Worm (Caenorhabditis elegans) whole organism, L4 larva: ENCODE results near the gene srh-276.

Experiments used
- D1046.2 ChIP-seq: fragments of 200-800 bp; sonication (Bioruptor generic); IDR thresholded peaks from 2 replicates; pipeline ENCODE4 v1.3.6; 2022; ENCODE audit warnings: missing genetic modification characterization, missing compliant biosample characterization
- F44E2.7 ChIP-seq: fragments of 200-800 bp; sonication (Bioruptor generic); IDR thresholded peaks from 2 replicates; pipeline ENCODE4 v2.1.2; 2022; ENCODE audit warnings: missing genetic modification characterization, missing compliant biosample characterization
- T26A8.4 ChIP-seq: fragments of 200-800 bp; sonication (Bioruptor generic); IDR thresholded peaks from 2 replicates; pipeline ENCODE4 v1.3.6; 2022; ENCODE audit warnings: missing genetic modification characterization, missing compliant biosample characterization
- aha-1 ChIP-seq: fragments of 150-350 bp; peaks from one replicate; lab custom pipeline; 2014; ENCODE audit warnings: missing biosample characterization, missing genetic modification characterization
- arid-1 ChIP-seq: fragments of 200-800 bp; sonication (Bioruptor generic); conservative IDR thresholded peaks from 2 replicates; pipeline ENCODE4 v1.3.6; 2022; ENCODE audit warnings: missing genetic modification reagents, missing genetic modification characterization, missing compliant biosample characterization
- attf-4 ChIP-seq: sonication (generic microtip); optimal IDR thresholded peaks from 3 replicates; lab custom pipeline; 2017; ENCODE audit warnings: missing biosample characterization, missing genetic modification characterization
- ceh-28 ChIP-seq: fragments of 150-350 bp; optimal IDR thresholded peaks from 2 replicates; lab custom pipeline; 2014; ENCODE audit warnings: missing biosample characterization, missing genetic modification reagents, missing genetic modification characterization
- ceh-82 ChIP-seq: sonication (generic microtip); optimal IDR thresholded peaks from 2 replicates; lab custom pipeline; 2017; ENCODE audit warnings: missing biosample characterization, missing genetic modification characterization
- ces-1 ChIP-seq: fragments of 150-350 bp; sonication (generic microtip); optimal IDR thresholded peaks from 4 replicates; lab custom pipeline; 2014; ENCODE audit warnings: missing biosample characterization, missing genetic modification reagents, missing genetic modification characterization
- daf-16 ChIP-seq, 3 experiments: sonication (generic microtip); optimal IDR thresholded peaks; 2 replicates each; lab custom pipeline; 2016 to 2017; ENCODE audit warnings: missing genetic modification characterization in 3 of 3, missing genetic modification reagents in 3 of 3, mild to moderate bottlenecking in 2 of 3, missing compliant biosample characterization in 2 of 3, missing biosample characterization in 1 of 3, moderate library complexity in 1 of 3
- daf-19 ChIP-seq: fragments of 200-800 bp; sonication (Bioruptor generic); conservative IDR thresholded peaks from 2 replicates; pipeline ENCODE4 v1.3.6; 2022; ENCODE audit warnings: missing genetic modification characterization, missing compliant biosample characterization
- dmd-6 ChIP-seq: fragments of 200-800 bp; sonication (Bioruptor generic); IDR thresholded peaks from 2 replicates; pipeline ENCODE4 v1.3.6; 2022; ENCODE audit warnings: missing genetic modification reagents, missing genetic modification characterization, missing compliant biosample characterization
- dmd-9 ChIP-seq: fragments of 200-800 bp; sonication (Bioruptor generic); IDR thresholded peaks from 2 replicates; pipeline ENCODE4 v1.3.6; 2022; ENCODE audit warnings: missing genetic modification reagents, missing genetic modification characterization, missing compliant biosample characterization
- dve-1 ChIP-seq: sonication (generic microtip); optimal IDR thresholded peaks from 2 replicates; lab custom pipeline; 2017; ENCODE audit warnings: antibody characterized with exemption, mild to moderate bottlenecking, missing genetic modification characterization, missing compliant biosample characterization; ENCODE audit not compliant: insufficient read depth
- egl-27 ChIP-seq: sonication (generic microtip); optimal IDR thresholded peaks from 3 replicates; lab custom pipeline; 2017; ENCODE audit warnings: missing biosample characterization, missing genetic modification reagents, missing genetic modification characterization
- hif-1 ChIP-seq, 2 experiments: sonication (generic microtip); optimal IDR thresholded peaks; 2 replicates each; lab custom pipeline; 2016 to 2017; ENCODE audit warnings: missing compliant biosample characterization in 2 of 2, missing genetic modification characterization in 2 of 2, missing genetic modification reagents in 2 of 2, missing genotype in 2 of 2, mild to moderate bottlenecking in 1 of 2
- hlh-30 ChIP-seq: sonication (generic microtip); optimal IDR thresholded peaks from 2 replicates; lab custom pipeline; 2017; ENCODE audit warnings: antibody characterized with exemption, mild to moderate bottlenecking, missing genetic modification characterization, missing compliant biosample characterization; ENCODE audit not compliant: insufficient read depth
- jun-1 ChIP-seq: fragments of 150-350 bp; optimal IDR thresholded peaks from 2 replicates; lab custom pipeline; 2014; ENCODE audit warnings: missing biosample characterization, missing genetic modification reagents, missing genetic modification characterization
- lin-1 ChIP-seq: fragments of 200-800 bp; sonication (Bioruptor generic); IDR thresholded peaks from 2 replicates; pipeline ENCODE4 v1.3.6; 2022; ENCODE audit warnings: missing genetic modification reagents, missing genetic modification characterization, missing compliant biosample characterization
- lin-15B ChIP-seq: fragments of 150-350 bp; sonication (generic microtip); optimal IDR thresholded peaks from 3 replicates; lab custom pipeline; 2014; ENCODE audit warnings: missing biosample characterization, missing genetic modification characterization
- lir-3 ChIP-seq: sonication (generic microtip); optimal IDR thresholded peaks from 2 replicates; lab custom pipeline; 2016; ENCODE audit warnings: mild to moderate bottlenecking, missing genetic modification characterization, missing compliant biosample characterization
- madf-9 ChIP-seq: fragments of 200-800 bp; sonication (Bioruptor generic); conservative IDR thresholded peaks from 2 replicates; pipeline ENCODE4 v1.3.6; 2022; ENCODE audit warnings: missing genetic modification reagents, missing genetic modification characterization, missing compliant biosample characterization
- mdl-1 ChIP-seq, 2 experiments: fragments of 150-350 bp in 1 of 2; sonication (generic microtip) in 1 of 2; optimal IDR thresholded peaks; 2 replicates each; lab custom pipeline; 2014 to 2017; ENCODE audit warnings: missing biosample characterization in 2 of 2, missing genetic modification characterization in 2 of 2
- mdt-29 ChIP-seq: fragments of 200-800 bp; sonication (Bioruptor generic); IDR thresholded peaks from 2 replicates; pipeline ENCODE4 v1.3.6; 2022; ENCODE audit warnings: missing genetic modification reagents, missing genetic modification characterization, missing compliant biosample characterization
- nhr-25 ChIP-seq: sonication (generic microtip); optimal IDR thresholded peaks from 2 replicates; lab custom pipeline; 2017; ENCODE audit warnings: missing genetic modification characterization, mild to moderate bottlenecking, missing compliant biosample characterization, antibody characterized with exemption, moderate library complexity, borderline replicate concordance; ENCODE audit not compliant: insufficient read depth
- nhr-48 ChIP-seq: sonication (generic microtip); optimal IDR thresholded peaks from 2 replicates; lab custom pipeline; 2016; ENCODE audit warnings: mild to moderate bottlenecking, missing genetic modification characterization, missing compliant biosample characterization
- nhr-6 ChIP-seq: fragments of 150-350 bp; optimal IDR thresholded peaks from 2 replicates; lab custom pipeline; 2014; ENCODE audit warnings: missing biosample characterization, missing genetic modification characterization
- pha-4 ChIP-seq, 2 experiments: fragments of 150-350 bp in 1 of 2; fragments of 200-800 bp in 1 of 2; sonication (Bioruptor generic) in 1 of 2; IDR thresholded peaks in 1 of 2; optimal IDR thresholded peaks in 1 of 2; 2 replicates each; pipeline versions ENCODE4 v1.3.6 to Lab custom; 2014 to 2022; ENCODE audit warnings: missing genetic modification characterization in 2 of 2, missing genetic modification reagents in 2 of 2, missing biosample characterization in 1 of 2, missing compliant biosample characterization in 1 of 2
- pqm-1 ChIP-seq: sonication (generic microtip); optimal IDR thresholded peaks from 2 replicates; lab custom pipeline; 2017; ENCODE audit warnings: missing biosample characterization, missing genetic modification characterization
- set-16 ChIP-seq: fragments of 200-800 bp; sonication (Bioruptor generic); IDR thresholded peaks from 2 replicates; pipeline ENCODE4 v1.3.6; 2022; ENCODE audit warnings: missing genetic modification reagents, missing genetic modification characterization, missing compliant biosample characterization
- spr-1 ChIP-seq: sonication (generic microtip); optimal IDR thresholded peaks from 2 replicates; lab custom pipeline; 2016; ENCODE audit warnings: mild to moderate bottlenecking, missing genetic modification characterization, missing compliant biosample characterization
- spr-3 ChIP-seq: fragments of 200-800 bp; sonication (Bioruptor generic); optimal IDR thresholded peaks from 2 replicates; lab custom pipeline; 2018; ENCODE audit warnings: mild to moderate bottlenecking, missing genetic modification characterization, missing compliant biosample characterization
- tag-97 ChIP-seq: fragments of 200-800 bp; sonication (Bioruptor generic); IDR thresholded peaks from 2 replicates; pipeline ENCODE4 v1.3.6; 2022; ENCODE audit warnings: missing genetic modification characterization, missing compliant biosample characterization
- unc-62 ChIP-seq, 3 experiments: fragments of 150-350 bp in 1 of 3; sonication (generic microtip); optimal IDR thresholded peaks in 2 of 3; peaks in 1 of 3; 1 replicate in 1 of 3; 2 replicates in 2 of 3; lab custom pipeline; 2014 to 2017; ENCODE audit warnings: missing biosample characterization in 3 of 3, missing genetic modification characterization in 3 of 3, missing genetic modification reagents in 3 of 3, missing genotype in 1 of 3
- zag-1 ChIP-seq: fragments of 150-350 bp; optimal IDR thresholded peaks from 2 replicates; lab custom pipeline; 2014; ENCODE audit warnings: missing biosample characterization, missing genetic modification characterization
- zip-2 ChIP-seq: fragments of 150-350 bp; optimal IDR thresholded peaks from 2 replicates; lab custom pipeline; 2014; ENCODE audit warnings: missing biosample characterization, missing genetic modification characterization
- ztf-7 ChIP-seq: fragments of 150-350 bp; optimal IDR thresholded peaks from 2 replicates; lab custom pipeline; 2014; ENCODE audit warnings: missing biosample characterization, missing genetic modification characterization

srh-276 gene

ce11 chrV:15517413-15517812, 11.8 kb upstream of the srh-276 start, which contains the start of gene F21A3.3:
Gene F21A3.3 (plus strand): TSS chrV:15517713.
- TF ChIP-seq nhr-6 (tag; lab: Kevin White, UChicago) (no peak), aha-1 (tag; lab: Kevin White, UChicago) (peak; percentile 86)

DNA sequence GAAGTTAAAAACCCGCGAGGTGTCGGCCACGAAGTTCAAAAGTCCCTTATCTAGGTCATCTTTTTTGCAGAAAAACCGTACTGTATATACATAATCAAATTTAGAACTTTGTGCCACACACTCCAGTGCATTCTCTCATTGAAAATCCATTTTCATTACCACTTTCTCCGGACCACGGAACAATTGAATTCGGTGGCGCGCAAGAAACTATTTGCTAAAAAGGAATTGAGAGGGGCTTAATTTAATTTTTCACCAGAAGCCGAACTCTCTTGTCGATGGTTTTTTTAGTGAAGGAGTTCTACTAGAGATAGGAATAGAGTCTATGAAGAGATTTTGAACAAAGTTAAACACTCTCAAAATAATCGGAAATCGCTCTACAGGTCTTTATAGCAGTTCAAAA, 9.3 kb upstream of the srh-276 start:
- TF ChIP-seq arid-1 (GFP tag; lab: Robert Waterston, UW): no peak
- no peak for TF ChIP-seq dmd-9
- 0 out of 2 replicates have a peak, but pooled peaks have one; percentile 15 for TF ChIP-seq T26A8.4 (GFP tag; lab: Robert Waterston, UW)
- no peak for TF ChIP-seq mdt-29 (GFP tag; lab: Robert Waterston, UW)
- no peak for TF ChIP-seq pha-4 (GFP tag; IDR thresholded peaks at IDR 0.05; lab: Robert Waterston, UW)
- TF ChIP-seq pha-4 (tag; optimal IDR thresholded peaks at IDR 0.05; lab: Kevin White, UChicago): no peak
- TF ChIP-seq ces-1 (GFP tag; lab: Kevin White, UChicago): no peak
- TF ChIP-seq zip-2 (tag; lab: Kevin White, UChicago): no peak
- no peak for TF ChIP-seq lir-3 (tag; lab: Kevin White, UChicago)
- TF ChIP-seq nhr-6 (tag; lab: Kevin White, UChicago): no peak
- TF ChIP-seq nhr-48 (tag; lab: Kevin White, UChicago): no peak
- peak; percentile 56 for TF ChIP-seq aha-1 (tag; lab: Kevin White, UChicago)
- no peak for TF ChIP-seq tag-97 (GFP tag; lab: Robert Waterston, UW)
- TF ChIP-seq lin-1 (GFP tag; lab: Robert Waterston, UW): no peak

- TF ChIP-seq dmd-6 (GFP tag; lab: Robert Waterston, UW) (no peak), unc-62 (GFP tag; optimal IDR thresholded peaks at IDR 0.05 in 1 of 2; lab: Kevin White, UChicago) (peak in 1 of 2 experiments; percentile 87), unc-62 (tag; optimal IDR thresholded peaks at IDR 0.05; lab: Kevin White, UChicago) (no peak), D1046.2 (no peak), ztf-7 (tag; lab: Kevin White, UChicago) (no peak), jun-1 (no peak), spr-3 (no peak), egl-27 (tag; lab: Kevin White, UChicago) (no peak), zag-1 (tag; lab: Kevin White, UChicago) (no peak)
- TF ChIP-seq, all 104 proteins: peak for 1
These were observed 8.8 kb upstream of the srh-276 start for ce11 chrV:15520398-15520797.

DNA sequence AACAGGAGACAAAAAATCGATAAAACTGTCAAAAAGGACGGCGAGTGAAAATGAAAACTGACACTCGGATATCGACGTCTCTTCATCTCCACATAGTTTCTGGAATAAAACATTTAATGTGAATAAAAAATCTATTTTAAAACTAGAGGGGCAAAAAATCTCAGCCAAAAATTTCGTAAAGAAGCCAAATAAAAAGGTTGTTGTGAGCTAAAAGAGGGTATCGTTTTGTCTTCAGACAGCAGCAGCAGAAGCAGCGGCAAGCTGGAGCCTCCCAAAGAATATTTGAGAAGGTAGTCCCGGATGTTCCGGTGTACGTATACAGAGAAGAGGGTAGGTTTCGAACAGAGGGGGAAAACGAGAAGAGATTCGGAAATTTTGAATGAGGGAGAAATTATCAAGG, 7.2 kb upstream of the srh-276 start, which contains the start of gene lgc-31:
TSS of gene lgc-31 (minus strand) at position 101 of the 400 bp plus-strand sequence.
- no peak for TF ChIP-seq ceh-28 (tag; lab: Kevin White, UChicago)
- 0 out of 2 replicates have a peak, but pooled peaks have one; percentile 13 for TF ChIP-seq pha-4 (GFP tag; IDR thresholded peaks at IDR 0.05; lab: Robert Waterston, UW)
- TF ChIP-seq pha-4 (tag; optimal IDR thresholded peaks at IDR 0.05; lab: Kevin White, UChicago): no peak

DNA sequence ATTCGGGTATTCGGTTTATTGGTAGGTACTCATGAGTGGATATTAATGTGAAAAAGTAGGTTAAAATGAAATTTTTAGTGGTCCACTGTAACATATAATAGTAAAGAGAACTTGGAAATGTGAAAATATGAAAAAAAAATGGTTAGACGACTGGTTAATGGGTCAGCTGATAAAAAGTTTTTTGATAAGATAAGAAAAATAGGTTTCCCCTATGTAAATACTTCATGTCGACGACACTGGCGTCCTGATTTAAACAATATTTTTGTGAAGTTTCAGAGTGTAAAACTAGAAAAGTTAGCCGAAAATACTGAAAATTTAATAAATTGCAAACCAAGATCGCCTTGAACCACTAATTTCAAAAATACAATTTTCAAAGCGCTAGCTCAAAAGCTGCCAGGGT, 3.9 kb downstream of the srh-276 start, which contains the start of gene F21A3.11:
TSS of gene F21A3.11 (minus strand) at position 117 of the 400 bp plus-strand sequence.
- TF ChIP-seq attf-4 (tag; lab: Kevin White, UChicago) (no peak), lin-15B (tag; lab: Kevin White, UChicago) (no peak), daf-16 (GFP tag; optimal IDR thresholded peaks at IDR 0.05; lab: Kevin White, UChicago) (no peak), daf-16 (tag; optimal IDR thresholded peaks at IDR 0.05; lab: Kevin White, UChicago) (peak; percentile 78), nhr-25 (no peak), F44E2.7 (GFP tag; lab: Robert Waterston, UW) (no peak), spr-1 (tag; lab: Kevin White, UChicago) (no peak), hif-1 (tag; optimal IDR thresholded peaks at IDR 0.05; lab: Kevin White, UChicago) (no peak), dmd-6 (GFP tag; lab: Robert Waterston, UW) (peak; percentile 38; the same call in 1 of the 2 replicates), hlh-30 (tag; lab: Kevin White, UChicago) (peak; percentile 14), daf-19 (no peak), jun-1 (no peak), ceh-82 (tag; lab: Kevin White, UChicago) (no peak), set-16 (GFP tag; lab: Robert Waterston, UW) (no peak), dve-1 (tag; lab: Kevin White, UChicago) (peak; percentile 45), mdl-1 (tag; optimal IDR thresholded peaks at IDR 0.05; lab: Kevin White, UChicago) (no peak), arid-1 (GFP tag; lab: Robert Waterston, UW) (no peak), lin-1 (GFP tag; lab: Robert Waterston, UW) (no peak), zip-2 (tag; lab: Kevin White, UChicago) (no peak), pqm-1 (tag; lab: Kevin White, UChicago) (peak; percentile 40), madf-9 (GFP tag; lab: Robert Waterston, UW) (no peak)
- TF ChIP-seq, all 104 proteins: peak for 5
